Worm (Caenorhabditis elegans): ENCODE results near the gene B0547.2.

ce11 chrIV:5602415-5602814 is 43.4 kb upstream of the B0547.2 start:
- TF ChIP-seq snpc-4 (tag; optimal IDR thresholded peaks at IDR 0.05) (no peak), ztf-11 (tag; optimal IDR thresholded peaks at IDR 0.05) (no peak), pha-4 (tag; optimal IDR thresholded peaks at IDR 0.05) (no peak), nhr-76 (tag; optimal IDR thresholded peaks at IDR 0.05) (no peak), nhr-12 (tag; optimal IDR thresholded peaks at IDR 0.05) (no peak), unc-39 (tag; optimal IDR thresholded peaks at IDR 0.05) (no peak), lin-13 (tag; optimal IDR thresholded peaks at IDR 0.05) (no peak), nhr-2 (tag; optimal IDR thresholded peaks at IDR 0.05) (no peak)
